Worm (Caenorhabditis elegans) whole organism, L3 larva: ENCODE results near the gene clec-243.
"Not testable (repeated sequence)": the region's sequence is repeated elsewhere in the genome, so short reads cannot be mapped to it uniquely, and the experiment has no call there.

Source experiments
- R02D3.7 ChIP-seq: fragments of 150-350 bp; optimal IDR thresholded peaks from 2 replicates; lab custom pipeline; 2014; ENCODE audit warnings: missing biosample characterization, missing genetic modification characterization
- ZK546.5 ChIP-seq: sonication (generic microtip); optimal IDR thresholded peaks from 2 replicates; lab custom pipeline; 2017; ENCODE audit warnings: missing biosample characterization, missing genetic modification characterization
- ama-1 ChIP-seq: fragments of 150-350 bp; optimal IDR thresholded peaks from 2 replicates; lab custom pipeline; 2018
- ceh-16 ChIP-seq: sonication (generic microtip); optimal IDR thresholded peaks from 2 replicates; lab custom pipeline; 2017; ENCODE audit warnings: missing biosample characterization, missing genetic modification characterization
- ceh-9 ChIP-seq: sonication (generic microtip); optimal IDR thresholded peaks from 2 replicates; lab custom pipeline; 2018; ENCODE audit warnings: missing biosample characterization, missing genetic modification characterization
- egl-5 ChIP-seq: fragments of 150-350 bp; optimal IDR thresholded peaks from 2 replicates; lab custom pipeline; 2017; ENCODE audit warnings: missing biosample characterization, missing genetic modification reagents, missing genetic modification characterization, inconsistent platforms
- elt-1 ChIP-seq: fragments of 150-350 bp; optimal IDR thresholded peaks from 2 replicates; lab custom pipeline; 2014; ENCODE audit warnings: missing biosample characterization, missing genetic modification characterization
- elt-2 ChIP-seq: sonication (generic microtip); optimal IDR thresholded peaks from 2 replicates; lab custom pipeline; 2016; ENCODE audit warnings: missing genetic modification reagents, mild to moderate bottlenecking, missing genetic modification characterization, missing compliant biosample characterization
- elt-3 ChIP-seq, 3 experiments: fragments of 150-350 bp in 1 of 3; sonication (generic microtip) in 2 of 3; optimal IDR thresholded peaks; 2 replicates in 2 of 3; 4 replicates in 1 of 3; lab custom pipeline; 2014 to 2017; ENCODE audit warnings: missing biosample characterization in 3 of 3, missing genetic modification characterization in 3 of 3
- eor-1 ChIP-seq, 2 experiments: fragments of 150-350 bp; optimal IDR thresholded peaks; 2 replicates each; lab custom pipeline; 2014 to 2018; ENCODE audit warnings: missing biosample characterization in 2 of 2, missing genetic modification characterization in 2 of 2
- fos-1 ChIP-seq: fragments of 150-350 bp; optimal IDR thresholded peaks from 2 replicates; lab custom pipeline; 2014; ENCODE audit warnings: missing biosample characterization, missing genetic modification characterization
- hmg-11 ChIP-seq: sonication (generic microtip); optimal IDR thresholded peaks from 2 replicates; lab custom pipeline; 2016; ENCODE audit warnings: missing genetic modification characterization, missing compliant biosample characterization
- lin-15B ChIP-seq: fragments of 150-350 bp; optimal IDR thresholded peaks from 2 replicates; lab custom pipeline; 2014; ENCODE audit warnings: missing biosample characterization, missing genetic modification characterization
- lin-39 ChIP-seq: fragments of 150-350 bp; optimal IDR thresholded peaks from 2 replicates; lab custom pipeline; 2018; ENCODE audit warnings: missing biosample characterization, missing genetic modification reagents, missing genetic modification characterization
- lsy-12 ChIP-seq: sonication (generic microtip); optimal IDR thresholded peaks from 2 replicates; lab custom pipeline; 2016; ENCODE audit warnings: mild to moderate bottlenecking, missing genetic modification characterization, missing compliant biosample characterization
- mml-1 ChIP-seq: fragments of 150-350 bp; sonication (generic microtip); optimal IDR thresholded peaks from 3 replicates; lab custom pipeline; 2014; ENCODE audit warnings: missing biosample characterization, missing genetic modification characterization
- nhr-11 ChIP-seq: fragments of 150-350 bp; optimal IDR thresholded peaks from 2 replicates; lab custom pipeline; 2014; ENCODE audit warnings: missing biosample characterization, missing genetic modification characterization
- nhr-12 ChIP-seq: fragments of 150-350 bp; optimal IDR thresholded peaks from 2 replicates; lab custom pipeline; 2014; ENCODE audit warnings: missing biosample characterization, missing genetic modification characterization
- nhr-237 ChIP-seq: fragments of 150-350 bp; optimal IDR thresholded peaks from 2 replicates; lab custom pipeline; 2014; ENCODE audit warnings: missing biosample characterization, missing genetic modification characterization
- nhr-28 ChIP-seq: fragments of 150-350 bp; optimal IDR thresholded peaks from 2 replicates; lab custom pipeline; 2014; ENCODE audit warnings: missing biosample characterization, missing genetic modification characterization
- nhr-76 ChIP-seq: fragments of 150-350 bp; sonication (generic microtip); optimal IDR thresholded peaks from 5 replicates; lab custom pipeline; 2014; ENCODE audit warnings: missing biosample characterization, missing genetic modification characterization
- nhr-77 ChIP-seq: fragments of 150-350 bp; optimal IDR thresholded peaks from 2 replicates; lab custom pipeline; 2014; ENCODE audit warnings: missing biosample characterization, missing genetic modification characterization
- pqm-1 ChIP-seq: fragments of 150-350 bp; optimal IDR thresholded peaks from 2 replicates; lab custom pipeline; 2017; ENCODE audit warnings: missing biosample characterization, missing genetic modification characterization, inconsistent platforms
- skn-1 ChIP-seq: fragments of 150-350 bp; optimal IDR thresholded peaks from 2 replicates; lab custom pipeline; 2014; ENCODE audit warnings: missing biosample characterization, missing genetic modification characterization
- snpc-4 ChIP-seq: fragments of 150-350 bp; optimal IDR thresholded peaks from 2 replicates; lab custom pipeline; 2014; ENCODE audit warnings: missing biosample characterization, missing genetic modification characterization
- unc-62 ChIP-seq: fragments of 150-350 bp; sonication (generic microtip); optimal IDR thresholded peaks from 4 replicates; lab custom pipeline; 2014; ENCODE audit warnings: missing biosample characterization, missing genetic modification reagents, missing genetic modification characterization
- zag-1 ChIP-seq: fragments of 150-350 bp; optimal IDR thresholded peaks from 2 replicates; lab custom pipeline; 2014; ENCODE audit warnings: missing biosample characterization, missing genetic modification characterization
- ztf-11 ChIP-seq: fragments of 150-350 bp; optimal IDR thresholded peaks from 2 replicates; lab custom pipeline; 2014; ENCODE audit warnings: missing biosample characterization, missing genetic modification characterization
- ztf-4 ChIP-seq: fragments of 150-350 bp; optimal IDR thresholded peaks from 2 replicates; lab custom pipeline; 2014; ENCODE audit warnings: missing biosample characterization, missing genetic modification characterization

Gene clec-243

ce11 chrV:17272112-17272511 lies 23.3 kb upstream of the clec-243 start:
- TF ChIP-seq ceh-9 (tag; lab: Kevin White, UChicago) (no peak), nhr-12 (tag; lab: Kevin White, UChicago) (no peak), eor-1 (tag; optimal IDR thresholded peaks at IDR 0.05; lab: Kevin White, UChicago) (no peak), nhr-28 (tag; lab: Kevin White, UChicago) (no peak), snpc-4 (no peak), nhr-76 (no peak)

ce11 chrV:17264855-17265254 lies 16.0 kb upstream of the clec-243 start, which contains the start of gene K10G4.3:
K10G4.3 (minus strand) TSS chrV:17264955.
- not testable (repeated sequence) for TF ChIP-seq ztf-11 (tag; lab: Kevin White, UChicago); nhr-77; elt-1 (tag; lab: Kevin White, UChicago)
- TF ChIP-seq, all 47 proteins: peak for 0; not testable (repeated sequence) for 47

ce11 chrV:17261385-17261784 lies 12.6 kb upstream of the clec-243 start:
- TF ChIP-seq hmg-11 (tag; lab: Kevin White, UChicago) (no peak), snpc-4 (peak; percentile 19)

ce11 chrV:17258868-17259267 lies 10.1 kb upstream of the clec-243 start, which contains the start of gene fbxa-85:
fbxa-85 (plus strand) TSS chrV:17259168.
- TF ChIP-seq ceh-16 (tag; lab: Kevin White, UChicago) (no peak), elt-3 (tag; optimal IDR thresholded peaks at IDR 0.05; lab: Kevin White, UChicago) (no peak), lsy-12 (tag; lab: Kevin White, UChicago) (no peak), ztf-11 (tag; lab: Kevin White, UChicago) (no peak), ztf-4 (tag; lab: Kevin White, UChicago) (no peak), lin-15B (tag; lab: Kevin White, UChicago) (no peak)

- TF ChIP-seq lsy-12 (tag; lab: Kevin White, UChicago) (no peak), fos-1 (tag; lab: Kevin White, UChicago) (no peak), pqm-1 (tag; lab: Kevin White, UChicago) (peak; percentile 14), elt-2 (tag; lab: Kevin White, UChicago) (peak; percentile 50), skn-1 (peak; percentile 72)
These were observed 9.4 kb upstream of the clec-243 start for ce11 chrV:17258244-17258643.

ce11 chrV:17257637-17258036 lies 8.8 kb upstream of the clec-243 start:
- no peak for TF ChIP-seq nhr-11 (tag; lab: Kevin White, UChicago)

ce11 chrV:17255454-17255853 lies 6.6 kb upstream of the clec-243 start, which contains the start of gene srh-115:
srh-115 (plus strand) TSS chrV:17255754.
- TF ChIP-seq ztf-11 (tag; lab: Kevin White, UChicago), result no peak
- no peak for TF ChIP-seq elt-3 (tag; optimal IDR thresholded peaks at IDR 0.05; lab: Kevin White, UChicago)
- no peak for TF ChIP-seq zag-1 (tag; lab: Kevin White, UChicago)
- TF ChIP-seq lsy-12 (tag; lab: Kevin White, UChicago), result no peak
- no peak for TF ChIP-seq nhr-28 (tag; lab: Kevin White, UChicago)
- TF ChIP-seq ceh-9 (tag; lab: Kevin White, UChicago), result no peak
- no peak for TF ChIP-seq pqm-1 (tag; lab: Kevin White, UChicago)
- no peak for TF ChIP-seq unc-62 (GFP tag; lab: Kevin White, UChicago)
- TF ChIP-seq egl-5, result no peak
- TF ChIP-seq mml-1 (tag; lab: Kevin White, UChicago), result no peak
- TF ChIP-seq ama-1 (lab: Kevin White, UChicago), result no peak
- no peak for TF ChIP-seq nhr-237 (tag; lab: Kevin White, UChicago)
- no peak for TF ChIP-seq elt-2 (tag; lab: Kevin White, UChicago)
- TF ChIP-seq eor-1 (tag; optimal IDR thresholded peaks at IDR 0.05; lab: Kevin White, UChicago), result no peak
- no peak for TF ChIP-seq ZK546.5
- TF ChIP-seq R02D3.7 (tag; lab: Kevin White, UChicago), result no peak
- no peak for TF ChIP-seq elt-1 (tag; lab: Kevin White, UChicago)

- not testable (repeated sequence) for TF ChIP-seq ztf-4 (tag; lab: Kevin White, UChicago); lin-39; ama-1 (lab: Kevin White, UChicago)
- TF ChIP-seq, all 47 proteins: peak for 0; not testable (repeated sequence) for 47
These were observed 6.2 kb upstream of the clec-243 start, which contains the start of gene srh-116 for ce11 chrV:17255028-17255427. srh-116 (minus strand) TSS chrV:17255128.
